Worm (Caenorhabditis elegans) whole organism, late embryonic: Measurements from ENCODE around the gene F28C10.3.

ENCODE experiments used
- ama-1 ChIP-seq: fragments of 150-350 bp; optimal IDR thresholded peaks from 2 replicates; lab custom pipeline; 2014
- hlh-13 ChIP-seq: fragments of 200-800 bp; sonication (Bioruptor generic); optimal IDR thresholded peaks from 2 replicates; lab custom pipeline; 2018; ENCODE audit warnings: mild to moderate bottlenecking, missing genetic modification characterization, missing compliant biosample characterization
- lin-11 ChIP-seq: fragments of 200-800 bp; sonication (Bioruptor generic); optimal IDR thresholded peaks from 2 replicates; lab custom pipeline; 2018; ENCODE audit warnings: mild to moderate bottlenecking, missing genetic modification characterization, missing compliant biosample characterization
- nfya-1 ChIP-seq: sonication (generic microtip); optimal IDR thresholded peaks from 2 replicates; lab custom pipeline; 2017; ENCODE audit warnings: missing genetic modification characterization, mild to moderate bottlenecking, missing compliant biosample characterization, antibody characterized with exemption, moderate library complexity
- pha-4 ChIP-seq: fragments of 150-350 bp; optimal IDR thresholded peaks from 2 replicates; lab custom pipeline; 2018; ENCODE audit warnings: missing biosample characterization, missing genetic modification reagents, missing genetic modification characterization
- pros-1 ChIP-seq: fragments of 150-350 bp; optimal IDR thresholded peaks from 2 replicates; lab custom pipeline; 2014; ENCODE audit warnings: missing biosample characterization, missing genetic modification reagents, missing genetic modification characterization

- TF ChIP-seq lin-11 (tag; lab: Kevin White, UChicago): no peak
- no peak for TF ChIP-seq nfya-1 (tag; lab: Kevin White, UChicago)
- TF ChIP-seq pha-4: no peak
- no peak for TF ChIP-seq hlh-13 (GFP tag; lab: Kevin White, UChicago)
- no peak for TF ChIP-seq pros-1 (tag; lab: Kevin White, UChicago)
- no peak for TF ChIP-seq ama-1 (lab: Kevin White, UChicago)
Measured at ce11 chrX:492919-493318, 42.7 kb downstream of the F28C10.3 start, which contains the start of gene B0310.1.
